Worm (Caenorhabditis elegans) whole organism, young adult: ENCODE measurements around the gene gck-4.
A peak's percentile ranks its signal among the peaks of the same experiment; 100 is the strongest.

Source experiments
- B0261.1 ChIP-seq: sonication (generic microtip); optimal IDR thresholded peaks from 2 replicates; lab custom pipeline; 2016; ENCODE audit warnings: mild to moderate bottlenecking, missing genetic modification characterization, moderate library complexity, missing compliant biosample characterization
- B0336.3 ChIP-seq: fragments of 200-800 bp; sonication (Bioruptor generic); IDR thresholded peaks from 2 replicates; pipeline ENCODE4 v1.3.6; 2022; ENCODE audit warnings: missing genetic modification characterization, missing compliant biosample characterization
- C17E4.6 ChIP-seq: fragments of 200-800 bp; sonication (Bioruptor generic); IDR thresholded peaks from 2 replicates; pipeline ENCODE4 v1.3.6; 2022; ENCODE audit warnings: missing genetic modification reagents, missing genetic modification characterization, missing compliant biosample characterization
- F57A8.1 ChIP-seq: fragments of 200-800 bp; sonication (Bioruptor generic); optimal IDR thresholded peaks from 2 replicates; lab custom pipeline; 2018; ENCODE audit warnings: mild to moderate bottlenecking, missing genetic modification characterization, moderate library complexity, missing compliant biosample characterization
- F57C9.4 ChIP-seq: sonication (generic microtip); optimal IDR thresholded peaks from 2 replicates; lab custom pipeline; 2017; ENCODE audit warnings: mild to moderate bottlenecking, missing genetic modification characterization, missing compliant biosample characterization
- T07F8.4 ChIP-seq: sonication (generic microtip); optimal IDR thresholded peaks from 2 replicates; lab custom pipeline; 2016; ENCODE audit warnings: mild to moderate bottlenecking, missing genetic modification characterization, moderate library complexity, missing compliant biosample characterization
- Y53F4B.3 ChIP-seq: fragments of 200-800 bp; sonication (Bioruptor generic); IDR thresholded peaks from 2 replicates; pipeline ENCODE4 v1.3.6; 2022; ENCODE audit warnings: missing genetic modification reagents, missing genetic modification characterization, missing compliant biosample characterization
- Y56A3A.18 ChIP-seq: fragments of 200-800 bp; sonication (Bioruptor generic); IDR thresholded peaks from 2 replicates; pipeline ENCODE4 v1.3.6; 2022; ENCODE audit warnings: missing genetic modification reagents, missing genetic modification characterization, missing compliant biosample characterization
- Y67H2A.10 ChIP-seq: fragments of 200-800 bp; sonication (Bioruptor generic); conservative IDR thresholded peaks from 2 replicates; pipeline ENCODE4 v1.3.6; 2022; ENCODE audit warnings: missing genetic modification reagents, missing genetic modification characterization, missing compliant biosample characterization
- akir-1 ChIP-seq: fragments of 200-800 bp; sonication (Bioruptor generic); optimal IDR thresholded peaks from 2 replicates; lab custom pipeline; 2018; ENCODE audit warnings: mild to moderate bottlenecking, missing genetic modification characterization, moderate library complexity, missing compliant biosample characterization
- athp-1 ChIP-seq: sonication (generic microtip); optimal IDR thresholded peaks from 2 replicates; lab custom pipeline; 2017; ENCODE audit warnings: mild to moderate bottlenecking, missing genetic modification characterization, missing compliant biosample characterization
- attf-3 ChIP-seq: fragments of 200-800 bp; sonication (Bioruptor generic); conservative IDR thresholded peaks from 2 replicates; pipeline ENCODE4 v1.3.6; 2022; ENCODE audit warnings: missing genetic modification reagents, missing genetic modification characterization, missing compliant biosample characterization
- attf-5 ChIP-seq: fragments of 200-800 bp; sonication (Bioruptor generic); optimal IDR thresholded peaks from 2 replicates; lab custom pipeline; 2018; ENCODE audit warnings: mild to moderate bottlenecking, missing genetic modification characterization, missing compliant biosample characterization
- bed-1 ChIP-seq: fragments of 200-800 bp; sonication (Bioruptor generic); IDR thresholded peaks from 2 replicates; pipeline ENCODE4 v1.3.6; 2022; ENCODE audit warnings: missing genetic modification reagents, missing genetic modification characterization, missing compliant biosample characterization
- bed-2 ChIP-seq: fragments of 200-800 bp; sonication (Bioruptor generic); IDR thresholded peaks from 2 replicates; pipeline ENCODE4 v1.3.6; 2022; ENCODE audit warnings: missing genetic modification reagents, missing genetic modification characterization, missing compliant biosample characterization
- cebp-1 ChIP-seq, 2 experiments: fragments of 200-800 bp in 1 of 2; sonication (Bioruptor generic) in 1 of 2; sonication (generic microtip) in 1 of 2; IDR thresholded peaks in 1 of 2; optimal IDR thresholded peaks in 1 of 2; 2 replicates each; pipeline versions ENCODE4 v1.3.6 to Lab custom; 2017 to 2022; ENCODE audit warnings: missing compliant biosample characterization in 2 of 2, missing genetic modification characterization in 2 of 2, mild to moderate bottlenecking in 1 of 2, missing genetic modification reagents in 1 of 2, moderate library complexity in 1 of 2
- die-1 ChIP-seq: sonication (generic microtip); optimal IDR thresholded peaks from 2 replicates; lab custom pipeline; 2016; ENCODE audit warnings: missing genotype, mild to moderate bottlenecking, missing genetic modification characterization, missing compliant biosample characterization
- dox-1 ChIP-seq: fragments of 200-800 bp; sonication (Bioruptor generic); IDR thresholded peaks from 2 replicates; pipeline ENCODE4 v1.3.6; 2022; ENCODE audit warnings: missing genetic modification reagents, missing genetic modification characterization, missing compliant biosample characterization
- dpl-1 ChIP-seq: fragments of 150-350 bp; optimal IDR thresholded peaks from 2 replicates; lab custom pipeline; 2014; ENCODE audit warnings: missing biosample characterization, missing genetic modification reagents, missing genetic modification characterization
- efl-1 ChIP-seq: fragments of 150-350 bp; optimal IDR thresholded peaks from 2 replicates; lab custom pipeline; 2014; ENCODE audit warnings: missing biosample characterization, missing genetic modification reagents, missing genetic modification characterization
- fkh-3 ChIP-seq: sonication (generic microtip); optimal IDR thresholded peaks from 2 replicates; lab custom pipeline; 2016; ENCODE audit warnings: mild to moderate bottlenecking, missing genetic modification characterization, missing compliant biosample characterization
- hlh-12 ChIP-seq: sonication (generic microtip); optimal IDR thresholded peaks from 2 replicates; lab custom pipeline; 2016; ENCODE audit warnings: missing genetic modification characterization, missing compliant biosample characterization
- hlh-26 ChIP-seq: fragments of 200-800 bp; sonication (Bioruptor generic); conservative IDR thresholded peaks from 2 replicates; pipeline ENCODE4 v1.3.6; 2022; ENCODE audit warnings: missing genetic modification reagents, missing genetic modification characterization, missing compliant biosample characterization
- hsf-1 ChIP-seq: fragments of 200-800 bp; sonication (Bioruptor generic); IDR thresholded peaks from 2 replicates; pipeline ENCODE4 v1.3.6; 2022; ENCODE audit warnings: missing genetic modification reagents, missing genetic modification characterization, missing compliant biosample characterization
- let-526 ChIP-seq: fragments of 200-800 bp; sonication (Bioruptor generic); IDR thresholded peaks from 2 replicates; pipeline ENCODE4 v1.3.6; 2022; ENCODE audit warnings: missing genetic modification reagents, missing genetic modification characterization, missing compliant biosample characterization
- lin-26 ChIP-seq: fragments of 200-800 bp; sonication (Bioruptor generic); IDR thresholded peaks from 2 replicates; pipeline ENCODE4 v1.3.6; 2022; ENCODE audit warnings: missing genetic modification reagents, missing genetic modification characterization, missing compliant biosample characterization
- lin-35 ChIP-seq, 3 experiments: fragments of 150-350 bp in 2 of 3; sonication (generic microtip) in 1 of 3; optimal IDR thresholded peaks; 2 replicates each; lab custom pipeline; 2014 to 2018; ENCODE audit warnings: missing biosample characterization in 3 of 3, missing genetic modification characterization in 3 of 3, missing genetic modification reagents in 3 of 3
- lin-54 ChIP-seq: fragments of 200-800 bp; sonication (Bioruptor generic); optimal IDR thresholded peaks from 2 replicates; lab custom pipeline; 2018; ENCODE audit warnings: mild to moderate bottlenecking, missing genetic modification characterization, missing compliant biosample characterization
- lsl-1 ChIP-seq: fragments of 200-800 bp; sonication (Bioruptor generic); optimal IDR thresholded peaks from 2 replicates; lab custom pipeline; 2018; ENCODE audit warnings: mild to moderate bottlenecking, missing genetic modification characterization, moderate library complexity, missing compliant biosample characterization
- madf-3 ChIP-seq: fragments of 200-800 bp; sonication (Bioruptor generic); IDR thresholded peaks from 2 replicates; pipeline ENCODE4 v1.3.6; 2022; ENCODE audit warnings: missing genetic modification reagents, missing genetic modification characterization, missing compliant biosample characterization
- madf-8 ChIP-seq: fragments of 200-800 bp; sonication (Bioruptor generic); conservative IDR thresholded peaks from 2 replicates; pipeline ENCODE4 v1.3.6; 2022; ENCODE audit warnings: missing genetic modification reagents, missing genetic modification characterization, missing compliant biosample characterization
- mel-28 ChIP-seq: sonication (generic microtip); optimal IDR thresholded peaks from 2 replicates; lab custom pipeline; 2016; ENCODE audit warnings: borderline replicate concordance, mild to moderate bottlenecking, missing genetic modification characterization, missing compliant biosample characterization
- mxl-1 ChIP-seq: sonication (generic microtip); optimal IDR thresholded peaks from 2 replicates; lab custom pipeline; 2016; ENCODE audit warnings: missing genetic modification characterization, missing compliant biosample characterization
- nfya-2 ChIP-seq: fragments of 200-800 bp; sonication (Bioruptor generic); IDR thresholded peaks from 2 replicates; pipeline ENCODE4 v1.3.6; 2022; ENCODE audit warnings: missing genetic modification reagents, missing genetic modification characterization, missing compliant biosample characterization
- nfyb-1 ChIP-seq: fragments of 200-800 bp; sonication (Bioruptor generic); IDR thresholded peaks from 2 replicates; pipeline ENCODE4 v1.3.6; 2022; ENCODE audit warnings: missing genetic modification reagents, missing genetic modification characterization, missing compliant biosample characterization
- nhr-120 ChIP-seq: fragments of 200-800 bp; sonication (Bioruptor generic); IDR thresholded peaks from 2 replicates; pipeline ENCODE4 v1.3.6; 2022; ENCODE audit warnings: missing genetic modification characterization, missing compliant biosample characterization
- nhr-80 ChIP-seq: sonication (generic microtip); optimal IDR thresholded peaks from 2 replicates; lab custom pipeline; 2016; ENCODE audit warnings: missing genetic modification characterization, missing compliant biosample characterization
- rcor-1 ChIP-seq: fragments of 200-800 bp; sonication (Bioruptor generic); IDR thresholded peaks from 2 replicates; pipeline ENCODE4 v1.3.6; 2022; ENCODE audit warnings: missing genetic modification reagents, missing genetic modification characterization, missing compliant biosample characterization
- repo-1 ChIP-seq: sonication (generic microtip); optimal IDR thresholded peaks from 2 replicates; lab custom pipeline; 2017; ENCODE audit warnings: mild to moderate bottlenecking, missing genetic modification characterization, missing compliant biosample characterization
- sdz-38 ChIP-seq: sonication (generic microtip); optimal IDR thresholded peaks from 2 replicates; lab custom pipeline; 2016; ENCODE audit warnings: missing genotype, missing genetic modification characterization, missing compliant biosample characterization
- sea-2 ChIP-seq: fragments of 200-800 bp; sonication (Bioruptor generic); IDR thresholded peaks from 2 replicates; pipeline ENCODE4 v1.3.6; 2022; ENCODE audit warnings: missing genetic modification characterization, missing compliant biosample characterization
- snpc-1.1 ChIP-seq: sonication (generic microtip); optimal IDR thresholded peaks from 2 replicates; lab custom pipeline; 2017; ENCODE audit warnings: missing genetic modification characterization, mild to moderate bottlenecking, missing compliant biosample characterization, antibody characterized with exemption, moderate library complexity, missing genotype, missing genetic modification reagents; ENCODE audit not compliant: insufficient read depth
- somi-1 ChIP-seq: fragments of 200-800 bp; sonication (Bioruptor generic); optimal IDR thresholded peaks from 2 replicates; lab custom pipeline; 2018; ENCODE audit warnings: mild to moderate bottlenecking, missing genetic modification characterization, missing compliant biosample characterization
- tbx-9 ChIP-seq: sonication (generic microtip); optimal IDR thresholded peaks from 2 replicates; lab custom pipeline; 2016; ENCODE audit warnings: borderline replicate concordance, missing genetic modification characterization, inconsistent platforms, missing compliant biosample characterization
- xnd-1 ChIP-seq: sonication (generic microtip); optimal IDR thresholded peaks from 2 replicates; lab custom pipeline; 2016; ENCODE audit warnings: missing genotype, missing genetic modification reagents, missing genetic modification characterization, missing compliant biosample characterization
- zim-3 ChIP-seq: sonication (generic microtip); optimal IDR thresholded peaks from 2 replicates; lab custom pipeline; 2017; ENCODE audit warnings: mild to moderate bottlenecking, missing genetic modification characterization, moderate library complexity, missing compliant biosample characterization

Gene gck-4

ce11 chrX:13665447-13665846, 11.5 kb upstream of the gck-4 start (continued):
- TF ChIP-seq attf-3 (GFP tag; lab: Robert Waterston, UW) = peak; percentile 56
- TF ChIP-seq bed-1 (GFP tag; lab: Robert Waterston, UW) = peak; percentile 91; the same call in 1 of the 2 replicates
- TF ChIP-seq rcor-1 (GFP tag; lab: Robert Waterston, UW) = peak; percentile 94
- TF ChIP-seq B0336.3 = peak; percentile 89
- TF ChIP-seq akir-1 (GFP tag; lab: Kevin White, UChicago) = peak; percentile 92
- TF ChIP-seq lin-26 (GFP tag; lab: Robert Waterston, UW) = peak; percentile 99
- TF ChIP-seq B0261.1 (tag; lab: Kevin White, UChicago) = peak; percentile 99
- TF ChIP-seq tbx-9 = peak; percentile 85
- peak in 1 of 3 experiments; percentile 84 for TF ChIP-seq lin-35 (GFP tag; optimal IDR thresholded peaks at IDR 0.05; lab: Kevin White, UChicago)

DNA sequence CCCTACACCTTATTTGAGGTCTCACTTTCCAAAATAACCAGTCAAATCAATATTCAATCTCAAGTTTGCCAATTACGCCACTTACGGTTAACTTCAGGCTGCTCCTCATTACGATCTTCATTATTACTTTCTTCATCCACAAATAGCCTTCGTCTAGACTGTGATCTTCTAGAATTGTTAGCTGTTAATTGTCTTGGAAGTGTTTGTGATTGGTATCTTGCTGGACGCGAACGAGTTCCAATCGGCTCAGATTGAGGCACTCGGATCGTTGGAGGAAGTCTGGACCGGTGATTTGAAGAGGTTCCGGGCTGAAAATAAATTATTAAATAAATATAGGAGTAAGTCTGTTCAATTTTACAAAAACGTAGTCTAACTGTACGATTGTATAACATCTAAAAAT, 10.1 kb upstream of the gck-4 start:
- no peak for TF ChIP-seq dpl-1 (GFP tag; lab: Kevin White, UChicago)
- no peak for TF ChIP-seq mxl-1 (tag; lab: Kevin White, UChicago)
- TF ChIP-seq fkh-3 (tag; lab: Kevin White, UChicago) = no peak
- no peak for TF ChIP-seq T07F8.4
- TF ChIP-seq efl-1 (GFP tag; lab: Kevin White, UChicago) = no peak
- no peak for TF ChIP-seq lin-54
- TF ChIP-seq C17E4.6 = no peak
- TF ChIP-seq sea-2 (GFP tag; lab: Robert Waterston, UW) = no peak
- TF ChIP-seq somi-1 (GFP tag; lab: Kevin White, UChicago) = no peak
- no peak for TF ChIP-seq repo-1

DNA sequence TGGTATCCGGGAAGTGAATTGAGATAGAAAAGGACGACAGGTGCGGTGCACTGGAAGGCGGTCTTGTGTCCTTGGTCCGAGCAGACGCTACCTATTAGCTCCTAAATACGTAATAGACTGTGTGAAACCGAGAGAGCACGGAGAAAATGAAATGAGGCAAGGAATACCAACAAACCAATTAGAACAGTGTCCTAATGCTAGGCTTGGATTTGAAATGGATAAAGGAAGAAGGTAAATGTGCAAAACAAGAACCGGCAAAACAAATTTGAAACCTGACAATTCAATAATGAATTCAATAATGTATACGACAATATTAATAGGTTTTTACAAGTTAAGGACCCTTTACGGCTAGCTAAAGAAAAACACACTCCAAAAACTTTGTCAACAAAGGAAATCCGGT, 8.3 kb upstream of the gck-4 start, which contains the start of gene C04A11.2:
TSS of gene C04A11.2 (minus strand) at position 101 of the 400 bp plus-strand sequence.
- no peak for TF ChIP-seq athp-1 (tag; lab: Kevin White, UChicago)
- no peak for TF ChIP-seq mel-28 (tag; lab: Kevin White, UChicago)
- TF ChIP-seq die-1 (tag; lab: Kevin White, UChicago) = no peak
- TF ChIP-seq Y56A3A.18 (GFP tag; lab: Robert Waterston, UW) = no peak
- TF ChIP-seq nfyb-1 (GFP tag; lab: Robert Waterston, UW) = no peak
- TF ChIP-seq nfya-2 (GFP tag; lab: Robert Waterston, UW) = no peak
- TF ChIP-seq let-526 (GFP tag; lab: Robert Waterston, UW) = no peak
- TF ChIP-seq sdz-38 = no peak
- TF ChIP-seq lsl-1 (GFP tag; lab: Kevin White, UChicago) = no peak

- TF ChIP-seq dox-1 (GFP tag; lab: Robert Waterston, UW) = no peak
- no peak for TF ChIP-seq F57A8.1 (GFP tag; lab: Kevin White, UChicago)
- TF ChIP-seq zim-3 (tag; lab: Kevin White, UChicago) = no peak
- TF ChIP-seq snpc-1.1 (tag; lab: Kevin White, UChicago) = no peak
- no peak for TF ChIP-seq madf-8
- TF ChIP-seq Y53F4B.3 (GFP tag; lab: Robert Waterston, UW) = no peak
- no peak for TF ChIP-seq hlh-12 (tag; lab: Kevin White, UChicago)
- TF ChIP-seq cebp-1 (GFP tag; IDR thresholded peaks at IDR 0.05; lab: Robert Waterston, UW) = no peak
- TF ChIP-seq cebp-1 (tag; optimal IDR thresholded peaks at IDR 0.05; lab: Kevin White, UChicago) = peak; percentile 33
- TF ChIP-seq xnd-1 (tag; lab: Kevin White, UChicago) = no peak
- TF ChIP-seq madf-3 (GFP tag; lab: Robert Waterston, UW) = no peak
- TF ChIP-seq bed-2 (GFP tag; lab: Robert Waterston, UW) = no peak
- TF ChIP-seq hsf-1 (GFP tag; lab: Robert Waterston, UW) = no peak
- no peak for TF ChIP-seq Y67H2A.10 (GFP tag; lab: Robert Waterston, UW)
- TF ChIP-seq attf-5 (GFP tag; lab: Kevin White, UChicago) = peak; percentile 91
- no peak for TF ChIP-seq F57C9.4 (tag; lab: Kevin White, UChicago)
- TF ChIP-seq nhr-80 = peak; percentile 69
- no peak for TF ChIP-seq hlh-26
- no peak for TF ChIP-seq nhr-120
- TF ChIP-seq nfyb-1 (GFP tag; lab: Robert Waterston, UW) = no peak
Measured at ce11 chrX:13669641-13670040, 7.4 kb upstream of the gck-4 start.
